Fruit fly (Drosophila melanogaster): ENCODE measurements around the gene RpS10a.
A peak's percentile ranks its signal among the peaks of the same experiment; 100 is the strongest.

Gene RpS10a

DNA sequence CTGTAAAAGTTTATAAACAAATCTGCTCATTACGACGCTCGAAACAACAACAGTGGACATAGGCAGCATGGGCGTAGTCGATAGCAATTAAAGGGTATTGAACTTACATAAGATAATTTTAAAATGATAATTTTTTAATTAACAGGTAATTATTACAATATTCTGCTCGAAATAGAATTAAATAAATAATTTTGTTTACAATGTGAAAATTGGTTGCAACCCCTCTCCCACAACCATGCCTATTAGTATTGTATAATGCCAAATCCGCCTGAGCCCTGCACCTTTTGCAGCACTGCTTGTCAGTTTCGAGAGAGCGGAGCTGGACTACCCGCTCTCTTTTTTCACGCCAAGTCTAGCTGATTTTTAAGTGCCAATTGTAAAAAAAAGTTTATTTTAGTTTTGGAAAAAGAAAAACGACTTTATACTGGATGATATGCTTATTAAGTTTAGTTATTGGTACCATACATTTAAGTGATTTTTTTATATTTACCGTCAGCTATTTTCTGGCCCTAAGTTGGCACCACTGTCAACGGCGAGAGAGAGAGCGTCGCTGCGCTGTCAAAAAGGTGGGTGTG lies 16.5 kb upstream of the RpS10a start, which contains the start of the genes CG5611 and Mtl (continued):
- TF ChIP-seq ap (GFP tag; IDR thresholded peaks at IDR 0.05) (peak; percentile 100), GATAe (GFP tag; conservative IDR thresholded peaks at IDR 0.05) (peak; percentile 99), CG3163 (GFP tag; optimal IDR thresholded peaks at IDR 0.05) (peak; percentile 81), E2f1 (GFP tag; IDR thresholded peaks at IDR 0.05) (peak; percentile 100), CG14441 (GFP tag; IDR thresholded peaks at IDR 0.05) (peak; percentile 100), B-H1 (GFP tag; IDR thresholded peaks at IDR 0.05) (peak; percentile 100), CG6791 (GFP tag; IDR thresholded peaks at IDR 0.05; ENCODE audit: partially characterized antibody) (no peak), Lim3 (GFP tag; IDR thresholded peaks at IDR 0.05) (peak; percentile 99), CG4730 (GFP tag; IDR thresholded peaks at IDR 0.05) (peak; percentile 100), CG10274 (GFP tag; optimal IDR thresholded peaks at IDR 0.05) (peak; percentile 95), ken (GFP tag; IDR thresholded peaks at IDR 0.05) (peak; percentile 100), tin (GFP tag; optimal IDR thresholded peaks at IDR 0.05) (peak; percentile 100), slbo (GFP tag; IDR thresholded peaks at IDR 0.05) (peak; percentile 100), Usf (GFP tag; optimal IDR thresholded peaks at IDR 0.05) (peak; percentile 100), fru (optimal IDR thresholded peaks at IDR 0.05) (no peak), CG10979 (tag; optimal IDR thresholded peaks at IDR 0.05) (peak; percentile 100), CG1647 (GFP tag; optimal IDR thresholded peaks at IDR 0.05) (peak; percentile 98), Ets65A (GFP tag) (peak; percentile 100), ftz-f1 (GFP tag; optimal IDR thresholded peaks at IDR 0.05) (peak; percentile 93), crol (GFP tag; IDR thresholded peaks at IDR 0.05) (peak; percentile 94), Dek (tag; optimal IDR thresholded peaks at IDR 0.05) (peak; percentile 100), CG6654 (GFP tag; optimal IDR thresholded peaks at IDR 0.05) (peak; percentile 94), jigr1 (GFP tag; IDR thresholded peaks at IDR 0.05) (peak; percentile 100), Camta (GFP tag; optimal IDR thresholded peaks at IDR 0.05) (peak; percentile 99), jing (GFP tag; optimal IDR thresholded peaks at IDR 0.05) (peak; percentile 99), CG7357 (GFP tag; IDR thresholded peaks at IDR 0.05) (peak; percentile 99), crc (GFP tag; optimal IDR thresholded peaks at IDR 0.05) (peak; percentile 89), HLH3B (GFP tag; IDR thresholded peaks at IDR 0.05) (peak; percentile 100), Lhr (GFP tag; optimal IDR thresholded peaks at IDR 0.05) (peak; percentile 99), gt (GFP tag; IDR thresholded peaks at IDR 0.05) (peak; percentile 99), CG8944 (GFP tag; optimal IDR thresholded peaks at IDR 0.05) (peak; percentile 97), Poxn (GFP tag; IDR thresholded peaks at IDR 0.05) (peak; percentile 100), btn (GFP tag; optimal IDR thresholded peaks at IDR 0.05) (peak; percentile 87), Six4 (GFP tag; optimal IDR thresholded peaks at IDR 0.05) (peak; percentile 99), HHEX (GFP tag; optimal IDR thresholded peaks at IDR 0.05) (peak; percentile 100), CG2889 (GFP tag; IDR thresholded peaks at IDR 0.05) (peak; percentile 100), NFAT (GFP tag; IDR thresholded peaks at IDR 0.05) (peak; percentile 100), her (GFP tag; optimal IDR thresholded peaks at IDR 0.05) (peak; percentile 83), zfh2 (GFP tag; optimal IDR thresholded peaks at IDR 0.05) (peak; percentile 99), CG13424 (tag; optimal IDR thresholded peaks at IDR 0.05) (peak; percentile 100), trem (tag; optimal IDR thresholded peaks at IDR 0.05) (peak; percentile 97), tup (GFP tag; optimal IDR thresholded peaks at IDR 0.05) (peak; percentile 98), Deaf1 (tag; optimal IDR thresholded peaks at IDR 0.05) (peak; percentile 91), hkb (optimal IDR thresholded peaks at IDR 0.05) (peak; percentile 73), hkb (GFP tag; IDR thresholded peaks at IDR 0.05) (peak; percentile 100), CG13775 (GFP tag; optimal IDR thresholded peaks at IDR 0.05) (peak; percentile 100), sqz (GFP tag; optimal IDR thresholded peaks at IDR 0.05) (peak; percentile 99), az2 (GFP tag; optimal IDR thresholded peaks at IDR 0.05) (peak; percentile 100), stc (GFP tag; IDR thresholded peaks at IDR 0.05) (peak; percentile 100), Bteb2 (GFP tag; optimal IDR thresholded peaks at IDR 0.05) (peak; percentile 99), Med (GFP tag) (peak; percentile 99), vnd (GFP tag; IDR thresholded peaks at IDR 0.05; ENCODE audit: partially characterized antibody) (no peak), pum (GFP tag; optimal IDR thresholded peaks at IDR 0.05) (peak; percentile 97)
